Worm (Caenorhabditis elegans) whole organism, mixed stage, embryonic: ENCODE data around the gene fbxa-107.

Experiments used
- blmp-1 ChIP-seq: fragments of 150-350 bp; optimal IDR thresholded peaks from 2 replicates; lab custom pipeline; 2014; ENCODE audit warnings: missing biosample characterization, missing genetic modification characterization
- ces-1 ChIP-seq: fragments of 150-350 bp; optimal IDR thresholded peaks from 2 replicates; lab custom pipeline; 2014; ENCODE audit warnings: missing biosample characterization, missing genetic modification reagents, missing genetic modification characterization
- elt-1 ChIP-seq: sonication (generic microtip); optimal IDR thresholded peaks from 2 replicates; lab custom pipeline; 2017; ENCODE audit warnings: missing genetic modification characterization, mild to moderate bottlenecking, missing compliant biosample characterization, antibody characterized with exemption, moderate library complexity, borderline replicate concordance; ENCODE audit not compliant: insufficient read depth
- lsy-2 ChIP-seq: fragments of 150-350 bp; optimal IDR thresholded peaks from 2 replicates; lab custom pipeline; 2014; ENCODE audit warnings: missing biosample characterization, missing genetic modification characterization
- nhr-12 ChIP-seq: fragments of 150-350 bp; optimal IDR thresholded peaks from 2 replicates; lab custom pipeline; 2014; ENCODE audit warnings: missing biosample characterization, missing genetic modification characterization
- nhr-2 ChIP-seq: fragments of 150-350 bp; optimal IDR thresholded peaks from 2 replicates; lab custom pipeline; 2014; ENCODE audit warnings: missing biosample characterization, missing genetic modification characterization
- nhr-28 ChIP-seq: fragments of 150-350 bp; optimal IDR thresholded peaks from 2 replicates; lab custom pipeline; 2014; ENCODE audit warnings: missing biosample characterization, missing genetic modification characterization
- nhr-76 ChIP-seq: sonication (generic microtip); optimal IDR thresholded peaks from 2 replicates; lab custom pipeline; 2017; ENCODE audit warnings: missing biosample characterization, missing genetic modification characterization
- unc-120 ChIP-seq: sonication (generic microtip); optimal IDR thresholded peaks from 2 replicates; lab custom pipeline; 2017; ENCODE audit warnings: missing genetic modification characterization, missing compliant biosample characterization; ENCODE audit not compliant: poor library complexity, severe bottlenecking
- unc-39 ChIP-seq: fragments of 150-350 bp; optimal IDR thresholded peaks from 2 replicates; lab custom pipeline; 2014; ENCODE audit warnings: missing biosample characterization, missing genetic modification characterization
- ztf-11 ChIP-seq: fragments of 150-350 bp; optimal IDR thresholded peaks from 2 replicates; lab custom pipeline; 2014; ENCODE audit warnings: missing biosample characterization, missing genetic modification characterization

- TF ChIP-seq unc-120 = no peak
- no peak for TF ChIP-seq nhr-28 (tag; lab: Kevin White, UChicago)
- no peak for TF ChIP-seq nhr-12 (tag; lab: Kevin White, UChicago)
- TF ChIP-seq nhr-2 (tag; lab: Kevin White, UChicago) = no peak
- TF ChIP-seq nhr-76 (tag; lab: Kevin White, UChicago) = no peak
- TF ChIP-seq unc-39 (tag; lab: Kevin White, UChicago) = no peak
- TF ChIP-seq blmp-1 = no peak
- TF ChIP-seq lsy-2 (tag; lab: Kevin White, UChicago) = no peak
- TF ChIP-seq ztf-11 (tag; lab: Kevin White, UChicago) = no peak
- TF ChIP-seq ces-1 = no peak
- no peak for TF ChIP-seq elt-1 (tag; lab: Kevin White, UChicago)
Observed at ce11 chrV:18164758-18165157, 41.0 kb downstream of the fbxa-107 start, which contains the start of gene C14A6.5.
